Worm (Caenorhabditis elegans): ENCODE results near the gene tlk-1.

Gene tlk-1

DNA sequence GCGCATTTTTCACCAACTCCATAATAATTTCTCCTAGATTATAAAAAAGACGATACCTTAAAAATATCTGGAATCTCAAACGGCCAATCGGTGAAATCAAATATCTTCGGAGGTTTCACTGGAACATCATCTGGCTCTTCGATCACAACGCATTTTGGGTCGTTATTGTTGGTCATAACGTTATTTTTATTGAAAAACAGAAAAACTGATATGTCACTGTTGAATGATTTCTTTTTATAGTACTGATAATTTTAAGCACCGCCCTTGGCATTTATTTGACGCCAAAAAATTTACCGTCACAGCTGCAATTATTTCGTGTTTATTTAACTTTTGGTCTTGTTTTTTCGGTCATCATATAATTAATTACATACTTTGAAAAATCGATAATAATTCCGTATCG, 9.6 kb upstream of the tlk-1 start, which contains the start of gene best-5:
TSS of gene best-5 (minus strand) at position 210 of the 400 bp plus-strand sequence.
- TF ChIP-seq klf-2 (GFP tag; conservative IDR thresholded peaks at IDR 0.05) (no peak), flt-1 (GFP tag; IDR thresholded peaks at IDR 0.05) (no peak), ref-1 (GFP tag; conservative IDR thresholded peaks at IDR 0.05) (no peak), ztf-29 (GFP tag; IDR thresholded peaks at IDR 0.05) (no peak), T22C8.4 (GFP tag; IDR thresholded peaks at IDR 0.05) (no peak), tab-1 (GFP tag; IDR thresholded peaks at IDR 0.05) (no peak)

ce11 chrIII:9694474-9694873, 5.2 kb upstream of the tlk-1 start, which contains the start of gene set-3:
Gene set-3, minus strand, starts transcription at chrIII:9694574.
- TF ChIP-seq med-1 (GFP tag; optimal IDR thresholded peaks at IDR 0.05; ENCODE audit: insufficient read depth) (no peak), klf-2 (GFP tag; conservative IDR thresholded peaks at IDR 0.05) (no peak), T22C8.4 (GFP tag; IDR thresholded peaks at IDR 0.05) (no peak), tab-1 (GFP tag; IDR thresholded peaks at IDR 0.05) (no peak), ztf-23 (GFP tag; IDR thresholded peaks at IDR 0.05) (no peak), ref-1 (GFP tag; conservative IDR thresholded peaks at IDR 0.05) (no peak), flt-1 (GFP tag; IDR thresholded peaks at IDR 0.05) (no peak), cog-1 (tag; optimal IDR thresholded peaks at IDR 0.05) (no peak), ztf-29 (GFP tag; IDR thresholded peaks at IDR 0.05) (no peak)

DNA sequence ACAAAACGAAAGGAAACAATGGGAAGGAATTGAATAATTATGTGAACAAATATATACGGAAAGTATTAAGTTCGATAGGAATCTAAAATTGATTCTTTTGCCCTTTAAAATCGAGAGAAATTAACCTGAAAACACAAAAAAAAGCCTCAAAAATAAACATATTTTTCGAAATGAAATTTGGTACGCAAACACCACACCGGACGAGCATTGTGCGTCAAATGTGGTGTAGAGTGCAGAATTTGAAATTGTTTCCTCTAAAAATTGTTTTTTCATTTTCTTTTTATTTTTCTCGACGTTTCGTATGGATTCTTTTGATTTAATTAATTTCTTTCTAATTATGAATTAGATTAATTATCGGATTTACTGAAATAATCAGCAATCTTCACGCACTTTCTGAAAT, 4.3 kb upstream of the tlk-1 start:
- TF ChIP-seq med-1 (GFP tag; optimal IDR thresholded peaks at IDR 0.05; ENCODE audit: insufficient read depth) (no peak), T22C8.4 (GFP tag; IDR thresholded peaks at IDR 0.05) (no peak), klf-2 (GFP tag; conservative IDR thresholded peaks at IDR 0.05) (no peak), ztf-29 (GFP tag; IDR thresholded peaks at IDR 0.05) (no peak), ref-1 (GFP tag; conservative IDR thresholded peaks at IDR 0.05) (no peak), flt-1 (GFP tag; IDR thresholded peaks at IDR 0.05) (no peak), tab-1 (GFP tag; IDR thresholded peaks at IDR 0.05) (no peak), ztf-23 (GFP tag; IDR thresholded peaks at IDR 0.05) (no peak), cog-1 (tag; optimal IDR thresholded peaks at IDR 0.05) (no peak)

- no peak for TF ChIP-seq tab-1 (GFP tag; IDR thresholded peaks at IDR 0.05)
Observed at ce11 chrIII:9696417-9696816, 3.3 kb upstream of the tlk-1 start, which contains the start of gene bud-31. Gene bud-31, minus strand, starts transcription at chrIII:9696517.

- TF ChIP-seq flt-1 (GFP tag; IDR thresholded peaks at IDR 0.05) (peak; percentile 55; the same call in 1 of the 2 replicates), T22C8.4 (GFP tag; IDR thresholded peaks at IDR 0.05) (no peak), ref-1 (GFP tag; conservative IDR thresholded peaks at IDR 0.05) (no peak), cog-1 (tag; optimal IDR thresholded peaks at IDR 0.05) (no peak), tab-1 (GFP tag; IDR thresholded peaks at IDR 0.05) (no peak)
Observed at ce11 chrIII:9697323-9697722, 2.4 kb upstream of the tlk-1 start.

DNA sequence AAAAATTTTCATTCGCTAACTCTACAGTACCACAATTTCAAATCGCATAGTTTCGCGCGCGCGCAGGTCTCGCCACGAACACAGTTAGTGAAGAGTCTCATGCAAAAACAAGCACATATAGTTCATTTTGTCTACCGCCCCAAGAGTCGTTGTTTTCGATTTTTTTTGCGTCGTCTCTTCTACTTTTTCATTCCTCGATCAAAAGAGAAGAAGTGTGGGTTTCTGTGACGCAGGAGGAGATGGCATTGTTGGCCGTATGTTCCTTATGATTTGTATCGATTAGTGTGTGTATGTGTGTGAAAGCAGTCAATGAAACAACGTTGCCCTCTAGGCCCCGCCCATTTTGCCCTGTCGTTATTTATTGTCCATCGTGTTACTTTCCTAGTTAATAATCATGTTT, 1.8 kb upstream of the tlk-1 start:
- TF ChIP-seq flt-1 (GFP tag; IDR thresholded peaks at IDR 0.05) (no peak), klf-2 (GFP tag; conservative IDR thresholded peaks at IDR 0.05) (no peak)

DNA sequence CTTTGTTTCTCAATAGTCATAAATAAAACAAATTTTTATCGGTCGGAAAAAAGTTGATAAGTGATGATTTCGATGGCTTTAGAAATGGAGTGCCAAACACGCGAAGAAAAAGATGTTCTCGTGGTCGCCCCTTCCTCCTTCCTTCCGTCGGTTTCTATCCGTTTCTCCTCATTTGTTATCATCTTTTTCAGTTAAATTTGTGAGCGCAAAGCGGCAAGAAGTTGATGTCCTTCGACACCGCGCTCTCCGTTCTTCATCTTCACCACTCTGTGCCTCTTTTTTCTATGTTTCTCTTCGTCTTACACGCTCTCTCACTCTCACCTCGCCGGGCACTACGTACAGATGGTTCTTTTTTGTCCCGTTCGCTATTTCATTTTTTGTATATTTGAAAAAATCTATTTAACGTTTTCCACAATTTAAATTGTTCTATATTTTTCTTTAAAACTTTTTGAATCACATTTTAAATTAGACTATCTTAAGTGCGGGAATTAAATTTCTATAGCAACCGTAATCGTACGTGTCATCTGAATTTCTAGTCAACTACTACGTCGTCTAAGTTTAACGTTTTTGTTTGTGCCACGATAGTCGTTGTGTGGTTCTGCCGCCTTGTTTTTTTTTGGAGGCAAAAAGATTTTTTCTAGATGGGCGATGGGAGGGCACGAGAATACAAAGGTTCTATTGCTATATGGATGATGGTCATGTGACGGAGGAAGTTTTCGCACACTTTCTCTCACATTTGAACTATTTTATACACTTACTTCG, 860 bp upstream of the tlk-1 start:
- TF ChIP-seq ref-1 (GFP tag; conservative IDR thresholded peaks at IDR 0.05) (no peak), klf-2 (GFP tag; conservative IDR thresholded peaks at IDR 0.05) (no peak), med-1 (GFP tag; optimal IDR thresholded peaks at IDR 0.05; ENCODE audit: insufficient read depth) (no peak), flt-1 (GFP tag; IDR thresholded peaks at IDR 0.05) (no peak), cog-1 (tag; optimal IDR thresholded peaks at IDR 0.05) (no peak), T22C8.4 (GFP tag; IDR thresholded peaks at IDR 0.05) (no peak), ztf-23 (GFP tag; IDR thresholded peaks at IDR 0.05) (no peak), ztf-29 (GFP tag; IDR thresholded peaks at IDR 0.05) (no peak), tab-1 (GFP tag; IDR thresholded peaks at IDR 0.05) (no peak)

ce11 chrIII:9700114-9700690, 526 bp downstream of the tlk-1 start:
- TF ChIP-seq ztf-23 (GFP tag; IDR thresholded peaks at IDR 0.05): no peak
- TF ChIP-seq ref-1 (GFP tag; conservative IDR thresholded peaks at IDR 0.05): no peak
- no peak for TF ChIP-seq flt-1 (GFP tag; IDR thresholded peaks at IDR 0.05)
- TF ChIP-seq cog-1 (tag; optimal IDR thresholded peaks at IDR 0.05): no peak
- no peak for TF ChIP-seq T22C8.4 (GFP tag; IDR thresholded peaks at IDR 0.05)
- TF ChIP-seq ztf-29 (GFP tag; IDR thresholded peaks at IDR 0.05): no peak
- no peak for TF ChIP-seq tab-1 (GFP tag; IDR thresholded peaks at IDR 0.05)
- TF ChIP-seq med-1 (GFP tag; optimal IDR thresholded peaks at IDR 0.05; ENCODE audit: insufficient read depth): no peak
- no peak for TF ChIP-seq klf-2 (GFP tag; conservative IDR thresholded peaks at IDR 0.05)

DNA sequence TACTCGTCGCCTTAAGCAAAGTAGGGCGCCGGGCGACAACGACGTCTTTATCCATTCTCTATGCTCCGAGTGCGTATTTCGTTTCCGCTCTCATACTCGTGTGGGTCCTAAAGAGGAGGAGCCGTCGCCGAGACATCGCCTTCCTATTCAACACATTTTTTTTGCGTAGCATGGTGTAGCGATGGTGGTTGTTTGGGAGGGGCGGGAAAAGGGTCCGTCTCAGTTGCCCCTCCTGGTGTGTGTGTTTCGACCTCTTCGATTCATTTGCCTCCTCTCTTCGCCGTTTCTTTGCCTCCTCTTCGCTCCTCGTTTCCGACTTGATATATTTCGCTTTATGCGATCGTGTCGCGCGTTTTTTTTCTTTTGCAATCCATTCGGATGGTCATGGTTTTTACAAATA, 2.1 kb downstream of the tlk-1 start:
- TF ChIP-seq ztf-23 (GFP tag; IDR thresholded peaks at IDR 0.05) (no peak), flt-1 (GFP tag; IDR thresholded peaks at IDR 0.05) (no peak), med-1 (GFP tag; optimal IDR thresholded peaks at IDR 0.05; ENCODE audit: insufficient read depth) (no peak), ref-1 (GFP tag; conservative IDR thresholded peaks at IDR 0.05) (no peak), T22C8.4 (GFP tag; IDR thresholded peaks at IDR 0.05) (no peak), tab-1 (GFP tag; IDR thresholded peaks at IDR 0.05) (no peak), ztf-29 (GFP tag; IDR thresholded peaks at IDR 0.05) (no peak), cog-1 (tag; optimal IDR thresholded peaks at IDR 0.05) (no peak), klf-2 (GFP tag; conservative IDR thresholded peaks at IDR 0.05) (no peak)

ce11 chrIII:9702665-9703252, 3.1 kb downstream of the tlk-1 start:
- TF ChIP-seq ref-1 (GFP tag; conservative IDR thresholded peaks at IDR 0.05): no peak
- TF ChIP-seq flt-1 (GFP tag; IDR thresholded peaks at IDR 0.05): peak; percentile 36; the same call in 1 of the 2 replicates

Data from whole organism, midembryonic.